Worm (Caenorhabditis elegans): ENCODE data around the gene daf-42.
"Not testable (repeated sequence)": the region's sequence is repeated elsewhere in the genome, so short reads cannot be mapped to it uniquely, and the experiment has no call there.

The daf-42 gene

DNA sequence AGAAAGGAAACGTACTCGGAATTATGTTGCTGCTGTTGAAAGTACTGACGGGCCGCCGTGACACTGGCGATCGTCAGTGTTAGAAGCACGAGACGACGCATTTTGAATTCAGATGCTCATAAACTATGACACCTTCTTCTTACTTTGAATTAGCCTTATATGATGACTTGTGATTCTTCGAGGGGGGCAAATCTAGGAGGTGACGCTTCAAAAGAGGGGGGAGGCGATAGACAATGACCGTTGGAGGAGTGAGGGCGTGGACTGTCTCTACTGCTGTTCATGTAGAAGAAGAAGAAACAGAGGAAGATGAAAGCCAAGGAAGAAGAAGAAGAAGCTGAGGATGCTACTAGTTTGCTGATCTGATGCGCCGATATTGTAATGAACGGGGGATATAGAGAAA, at the start of gene daf-42:
Gene daf-42, minus strand, starts transcription at position 101 of the 400 bp plus-strand sequence.
- TF ChIP-seq W03F9.2 (tag; optimal IDR thresholded peaks at IDR 0.05) (no peak), dao-5 (tag; optimal IDR thresholded peaks at IDR 0.05) (no peak), him-1 (tag; optimal IDR thresholded peaks at IDR 0.05) (no peak)

DNA sequence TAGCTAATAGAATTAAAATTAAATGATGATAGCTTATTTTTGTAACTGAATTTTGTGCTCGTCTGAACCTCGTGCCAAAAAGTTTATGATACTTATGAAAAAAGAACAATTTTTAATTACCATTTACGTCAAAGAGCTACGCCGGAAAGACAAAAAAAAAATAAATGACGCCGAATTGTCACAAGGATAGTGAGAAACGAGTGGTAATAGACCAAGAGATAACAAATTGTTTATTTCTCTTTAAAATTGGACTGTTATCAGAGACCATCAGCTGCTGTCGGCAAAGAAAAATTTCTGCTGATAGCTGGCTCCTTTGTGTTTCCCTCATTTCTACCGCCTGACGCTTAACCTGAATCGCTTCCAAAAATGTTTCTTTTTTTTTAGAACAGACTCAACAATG, 47.0 kb upstream of the daf-42 start, which contains the start of gene pitr-1:
Gene pitr-1, plus strand, starts transcription at position 386 of the 400 bp plus-strand sequence.
- no peak for TF ChIP-seq W03F9.2 (tag; optimal IDR thresholded peaks at IDR 0.05)
- no peak for TF ChIP-seq him-1 (tag; optimal IDR thresholded peaks at IDR 0.05)
- TF ChIP-seq dao-5 (tag; optimal IDR thresholded peaks at IDR 0.05), result no peak

DNA sequence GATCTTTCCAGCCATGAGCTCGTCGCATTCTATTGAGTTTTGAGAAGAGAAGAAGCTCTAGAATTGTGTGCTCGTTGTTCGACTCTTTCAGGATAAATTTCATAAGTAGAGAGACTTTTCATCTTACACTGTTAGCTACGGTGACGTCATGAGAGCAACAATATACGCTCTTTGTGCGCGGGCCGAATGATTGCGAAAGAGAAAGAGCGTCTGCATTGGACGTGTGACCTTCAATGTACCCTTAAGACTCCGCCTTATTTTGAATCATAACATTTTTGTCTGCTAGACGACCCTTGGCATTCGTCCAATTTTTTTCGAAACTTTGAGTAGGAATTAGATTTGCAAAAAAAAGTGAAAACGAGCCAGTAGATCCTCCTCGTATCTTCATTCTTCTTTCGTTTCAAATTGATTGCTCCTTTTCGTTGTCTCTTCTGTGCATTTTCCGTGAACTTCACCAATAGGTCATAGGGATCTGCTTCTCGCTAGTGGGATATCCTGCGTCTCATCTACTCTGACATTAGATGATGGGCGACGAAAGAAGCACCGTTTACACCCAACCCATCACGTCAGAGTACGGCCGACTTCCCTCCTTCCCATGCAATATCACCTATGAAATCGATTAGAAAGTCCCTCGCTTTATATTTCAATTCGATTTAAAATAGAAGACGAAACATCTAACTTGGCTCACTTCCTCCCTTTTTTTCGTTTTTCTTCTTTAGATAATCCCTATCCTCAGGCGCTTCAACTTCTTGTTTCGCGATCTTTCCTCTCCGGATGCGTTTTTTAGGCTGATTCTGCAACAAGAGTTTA, 45.1 kb upstream of the daf-42 start:
- TF ChIP-seq him-1 (tag; optimal IDR thresholded peaks at IDR 0.05) (peak; percentile 53), W03F9.2 (tag; optimal IDR thresholded peaks at IDR 0.05) (no peak)

DNA sequence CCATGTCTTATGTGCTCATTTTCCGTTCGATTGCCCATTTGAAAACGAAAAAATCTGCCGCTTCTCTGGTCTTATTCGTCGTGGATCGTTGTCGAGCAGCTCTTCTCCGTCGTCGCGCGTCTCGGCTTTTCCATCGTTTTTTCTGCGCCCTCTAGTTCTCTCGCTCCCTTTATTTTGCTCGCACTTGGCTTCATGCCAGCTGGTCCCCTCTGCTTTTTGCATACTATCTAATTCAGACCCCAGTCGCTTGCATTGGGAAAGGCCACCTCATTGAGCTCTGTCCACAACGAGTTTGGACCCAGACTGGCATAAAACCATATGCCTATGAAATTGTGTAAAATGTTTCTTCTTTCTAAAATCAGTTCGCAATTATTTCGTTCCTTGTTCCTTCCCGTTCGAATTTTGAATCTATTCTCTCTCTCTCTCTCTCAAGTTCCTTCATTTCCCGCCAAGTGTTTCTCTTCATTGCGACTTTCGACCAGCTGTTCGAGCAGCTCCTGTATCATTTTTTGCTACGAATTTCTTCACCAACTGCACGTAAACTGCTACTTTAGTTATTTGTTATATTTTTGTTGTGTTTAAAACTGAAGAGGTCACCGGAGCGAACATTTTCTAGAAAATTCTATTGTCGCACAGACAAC, 43.6 kb upstream of the daf-42 start:
- TF ChIP-seq W03F9.2 (tag; optimal IDR thresholded peaks at IDR 0.05), result no peak
- no peak for TF ChIP-seq dao-5 (tag; optimal IDR thresholded peaks at IDR 0.05)
- TF ChIP-seq him-1 (tag; optimal IDR thresholded peaks at IDR 0.05), result no peak

DNA sequence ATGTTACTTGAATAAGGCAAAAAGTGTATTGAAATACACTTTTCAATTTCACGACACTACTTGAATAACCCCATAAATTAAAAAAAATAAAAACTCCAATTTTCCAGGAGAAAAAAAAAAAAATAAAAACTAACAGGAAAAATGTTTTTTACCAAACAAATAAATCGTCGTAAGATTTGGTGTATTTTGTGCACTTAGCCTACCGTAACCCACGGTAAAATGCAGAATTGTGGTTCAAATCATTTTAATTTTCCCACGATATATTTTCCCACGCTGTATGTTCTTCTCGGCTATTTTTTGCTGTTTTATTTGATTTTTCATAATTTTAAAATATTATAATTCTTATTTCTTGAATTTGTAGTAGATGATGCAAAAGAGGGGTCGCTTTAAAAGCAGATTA, 43.1 kb upstream of the daf-42 start:
- no peak for TF ChIP-seq him-1 (tag; optimal IDR thresholded peaks at IDR 0.05)
- TF ChIP-seq W03F9.2 (tag; optimal IDR thresholded peaks at IDR 0.05), result no peak
- TF ChIP-seq dao-5 (tag; optimal IDR thresholded peaks at IDR 0.05), result no peak

DNA sequence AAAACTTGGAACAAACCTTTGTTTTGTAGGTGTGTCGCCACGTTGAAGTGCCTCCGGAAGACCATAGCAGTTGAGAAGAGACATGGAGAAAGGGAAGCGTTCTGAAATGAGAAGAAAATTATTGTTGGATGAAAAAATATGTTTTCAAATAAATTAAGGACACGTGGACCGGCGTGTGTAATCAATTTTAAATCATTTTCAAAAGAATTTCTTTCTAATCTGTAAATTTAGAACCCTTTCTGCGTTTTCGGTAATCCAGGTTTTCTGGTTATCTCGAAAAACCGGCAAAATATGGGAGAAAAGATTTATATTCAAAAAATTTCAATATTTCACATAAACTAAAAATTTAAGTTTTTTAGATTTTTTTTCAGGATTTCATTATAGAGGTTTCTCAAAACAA, 42.2 kb upstream of the daf-42 start, which contains the start of gene mob-3:
Gene mob-3, minus strand, starts transcription at position 101 of the 400 bp plus-strand sequence.
- TF ChIP-seq him-1 (tag; optimal IDR thresholded peaks at IDR 0.05), result no peak
- no peak for TF ChIP-seq dao-5 (tag; optimal IDR thresholded peaks at IDR 0.05)
- TF ChIP-seq W03F9.2 (tag; optimal IDR thresholded peaks at IDR 0.05), result no peak

DNA sequence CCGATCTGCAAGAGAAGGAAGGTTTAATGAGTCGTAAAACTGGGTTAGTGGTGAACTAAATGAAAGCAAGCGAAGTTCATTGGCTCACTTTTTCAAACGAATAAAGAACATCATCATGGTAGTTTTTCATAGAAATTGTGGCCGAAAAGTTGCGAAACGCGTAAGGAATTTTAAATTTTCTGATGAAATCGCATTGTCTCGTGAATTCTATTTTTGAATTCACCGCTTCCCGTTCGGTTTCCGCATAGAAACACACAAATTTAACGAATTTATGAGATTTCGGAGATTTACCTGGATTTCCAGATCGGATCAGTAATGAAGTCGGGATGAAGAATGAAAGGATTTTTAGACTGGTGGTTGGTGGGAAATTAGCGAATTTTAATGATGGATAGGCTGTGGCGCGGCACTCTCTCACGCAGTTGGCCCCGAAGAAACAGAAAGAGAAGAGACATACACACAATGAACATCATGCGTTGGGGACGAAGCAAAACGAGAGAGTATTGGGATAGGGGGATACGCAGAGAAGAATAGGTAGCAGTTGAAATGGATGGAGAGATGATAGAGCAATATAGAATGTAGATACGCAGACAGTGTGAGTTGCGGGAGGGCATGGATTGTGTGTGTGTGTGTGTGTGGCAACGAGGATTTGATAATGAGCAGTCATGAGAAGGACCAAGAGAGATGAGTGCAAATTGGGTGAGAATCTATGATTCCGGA, 40.3 kb upstream of the daf-42 start:
- TF ChIP-seq dao-5 (tag; optimal IDR thresholded peaks at IDR 0.05) (no peak), W03F9.2 (tag; optimal IDR thresholded peaks at IDR 0.05) (no peak), him-1 (tag; optimal IDR thresholded peaks at IDR 0.05) (peak; percentile 63)

DNA sequence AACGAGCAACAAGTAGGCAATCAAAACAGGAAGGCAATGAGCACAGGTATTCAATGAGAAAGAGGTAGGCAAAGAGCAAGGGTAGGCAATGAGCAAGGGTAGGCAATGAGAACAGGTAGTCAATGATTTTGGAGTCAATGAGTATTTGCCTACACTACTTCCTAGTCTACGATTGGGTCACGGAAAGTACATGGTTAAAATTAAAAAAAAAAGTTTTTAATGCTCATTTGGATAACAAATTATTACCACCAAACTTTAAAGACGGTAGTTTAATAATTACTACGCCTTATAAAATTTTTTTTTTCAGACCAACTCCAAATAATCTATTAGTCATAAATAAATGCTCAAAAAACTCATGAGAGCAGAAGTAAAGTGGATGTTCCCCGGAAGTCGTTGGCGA, 35.1 kb upstream of the daf-42 start, which contains the start of gene ptp-8:
Gene ptp-8, plus strand, starts transcription at position 301 of the 400 bp plus-strand sequence.
- no peak for TF ChIP-seq W03F9.2 (tag; optimal IDR thresholded peaks at IDR 0.05)
- no peak for TF ChIP-seq him-1 (tag; optimal IDR thresholded peaks at IDR 0.05)
- TF ChIP-seq dao-5 (tag; optimal IDR thresholded peaks at IDR 0.05), result no peak

DNA sequence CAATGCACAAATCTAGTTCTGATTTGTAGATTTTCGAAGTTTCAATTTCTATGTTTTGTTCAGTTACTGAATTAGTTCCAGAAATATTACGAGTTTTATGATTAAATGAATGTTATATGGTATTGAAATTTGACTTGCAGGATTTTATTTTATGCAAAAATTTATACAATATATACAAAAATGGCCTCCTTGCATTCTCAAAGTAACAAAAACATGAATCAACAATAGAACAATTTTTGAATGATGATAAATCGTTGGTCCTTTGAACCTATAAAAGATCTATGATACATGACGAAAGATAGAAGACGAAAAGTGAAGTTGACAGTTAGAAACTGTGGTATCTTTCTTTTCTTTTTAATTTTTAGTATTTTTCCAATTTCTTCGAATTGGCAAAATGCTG, 29.9 kb upstream of the daf-42 start, which contains the start of gene T12B3.2:
Gene T12B3.2, plus strand, starts transcription at position 301 of the 400 bp plus-strand sequence.
- no peak for TF ChIP-seq him-1 (tag; optimal IDR thresholded peaks at IDR 0.05)
- no peak for TF ChIP-seq dao-5 (tag; optimal IDR thresholded peaks at IDR 0.05)
- TF ChIP-seq W03F9.2 (tag; optimal IDR thresholded peaks at IDR 0.05), result no peak

DNA sequence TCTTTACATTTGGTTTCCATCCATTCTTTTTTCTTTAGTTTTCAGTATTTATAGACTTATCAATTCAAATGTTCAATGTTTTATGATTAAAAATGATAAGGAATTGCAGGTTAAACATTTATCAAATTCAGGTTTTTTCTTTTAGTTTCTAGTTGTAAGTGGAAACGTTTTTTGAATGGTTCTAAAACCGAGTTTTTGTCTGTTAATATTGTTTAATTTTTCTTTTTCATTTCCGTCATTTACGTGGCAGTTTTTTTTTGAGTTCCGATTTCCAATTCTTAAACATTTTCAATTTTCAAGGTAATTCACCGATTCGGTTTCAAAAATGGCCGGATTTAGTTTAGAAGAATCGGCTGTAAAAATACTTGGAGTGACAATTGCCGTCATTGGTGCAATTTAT, 28.2 kb upstream of the daf-42 start, which contains the start of gene T12B3.3:
Gene T12B3.3, plus strand, starts transcription at position 301 of the 400 bp plus-strand sequence.
- TF ChIP-seq him-1, W03F9.2, dao-5 (tag; optimal IDR thresholded peaks at IDR 0.05): not testable (repeated sequence)

DNA sequence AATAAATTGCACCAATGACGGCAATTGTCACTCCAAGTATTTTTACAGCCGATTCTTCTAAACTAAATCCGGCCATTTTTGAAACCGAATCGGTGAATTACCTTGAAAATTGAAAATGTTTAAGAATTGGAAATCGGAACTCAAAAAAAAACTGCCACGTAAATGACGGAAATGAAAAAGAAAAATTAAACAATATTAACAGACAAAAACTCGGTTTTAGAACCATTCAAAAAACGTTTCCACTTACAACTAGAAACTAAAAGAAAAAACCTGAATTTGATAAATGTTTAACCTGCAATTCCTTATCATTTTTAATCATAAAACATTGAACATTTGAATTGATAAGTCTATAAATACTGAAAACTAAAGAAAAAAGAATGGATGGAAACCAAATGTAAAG, 18.4 kb upstream of the daf-42 start, which contains the start of gene Y40C5A.4:
Gene Y40C5A.4, minus strand, starts transcription at position 101 of the 400 bp plus-strand sequence.
- not testable (repeated sequence) for TF ChIP-seq W03F9.2, him-1, dao-5 (tag; optimal IDR thresholded peaks at IDR 0.05)

DNA sequence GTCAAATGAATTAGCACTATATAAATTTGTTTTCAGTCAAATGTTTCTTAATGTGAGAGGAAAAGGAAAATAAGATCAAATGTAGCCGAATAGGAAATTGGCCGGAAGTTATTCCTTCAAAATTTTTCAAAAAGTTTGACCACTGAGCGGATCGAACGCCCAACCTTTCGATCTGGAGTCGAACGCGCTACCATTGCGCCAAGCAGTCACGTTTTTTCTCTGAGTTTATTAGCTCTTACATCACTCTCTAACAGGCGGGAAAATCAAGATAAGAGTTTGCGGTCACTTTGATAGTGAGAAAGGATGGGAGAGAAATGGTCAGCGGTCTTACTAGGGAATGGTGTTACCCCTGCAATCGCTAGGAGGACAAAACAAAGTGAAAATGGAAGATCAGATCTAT, 2.6 kb downstream of the daf-42 start:
- TF ChIP-seq him-1 (tag; optimal IDR thresholded peaks at IDR 0.05), result no peak
- no peak for TF ChIP-seq dao-5 (tag; optimal IDR thresholded peaks at IDR 0.05)
- no peak for TF ChIP-seq W03F9.2 (tag; optimal IDR thresholded peaks at IDR 0.05)

DNA sequence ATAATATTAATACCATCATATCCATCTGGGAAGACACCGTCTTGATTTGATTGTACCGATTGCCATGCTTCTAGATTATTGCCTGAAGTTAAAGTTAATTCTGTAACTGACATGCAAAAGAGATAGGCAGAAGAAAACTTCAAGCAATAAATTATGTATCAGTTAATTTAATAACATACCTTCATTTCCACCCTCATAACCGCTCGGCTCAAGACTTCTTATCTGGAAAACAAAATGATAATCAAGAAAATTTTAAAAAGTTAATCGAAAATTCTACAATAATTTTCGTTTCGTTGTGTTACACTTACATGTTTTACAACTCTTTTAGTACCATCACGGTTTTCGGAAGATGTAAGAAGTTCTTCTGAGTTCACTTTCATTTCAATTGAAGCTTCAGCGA, 4.5 kb downstream of the daf-42 start:
- TF ChIP-seq W03F9.2 (tag; optimal IDR thresholded peaks at IDR 0.05) (no peak), him-1 (tag; optimal IDR thresholded peaks at IDR 0.05) (no peak), dao-5 (tag; optimal IDR thresholded peaks at IDR 0.05) (no peak)
